Fruit fly (Drosophila melanogaster) whole organism, embryonic: ENCODE data around the gene CG43290.

Experiments
- CG5180 ChIP-seq: fragments of 200-800 bp; sonication (Bioruptor generic); optimal IDR thresholded peaks from 3 replicates; lab custom pipeline; 2017; ENCODE audit warnings: missing biosample characterization, missing genetic modification characterization, mild to moderate bottlenecking, moderate library complexity, missing genetic modification reagents
- CG6765 ChIP-seq: fragments of 200-800 bp; sonication (Bioruptor generic); optimal IDR thresholded peaks from 3 replicates; lab custom pipeline; 2017; ENCODE audit warnings: missing biosample characterization, mild to moderate bottlenecking, missing genetic modification characterization
- CG9817 ChIP-seq: fragments of 200-800 bp; sonication (Bioruptor generic); optimal IDR thresholded peaks from 2 replicates; lab custom pipeline; 2018; ENCODE audit warnings: missing biosample characterization, mild to moderate bottlenecking, missing genetic modification characterization, moderate library complexity

DNA sequence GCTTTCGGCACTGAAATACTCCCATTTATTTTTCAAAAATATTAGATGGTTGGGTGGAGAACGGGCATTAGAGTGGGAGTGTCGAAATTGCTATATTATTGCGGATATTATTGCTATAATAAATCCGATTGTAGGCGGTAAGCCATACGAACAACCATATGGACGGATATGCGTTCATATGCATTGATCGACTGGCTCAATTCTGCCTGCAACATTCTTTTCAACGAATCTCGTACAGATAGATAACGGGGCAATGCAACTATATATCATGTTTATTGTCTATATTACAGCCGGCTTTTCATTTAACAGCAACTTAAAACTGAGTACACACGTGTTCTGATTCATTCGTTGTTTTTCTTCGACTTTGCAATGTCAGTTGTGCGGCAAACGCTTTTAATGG lies 41.8 kb upstream of the CG43290 start, which contains the start of gene CG42650:
- no peak for TF ChIP-seq CG5180 (GFP tag; lab: Kevin White, UChicago)
- no peak for TF ChIP-seq CG6765 (GFP tag; lab: Kevin White, UChicago)
- TF ChIP-seq CG9817: no peak
